Worm (Caenorhabditis elegans): ENCODE data around the gene toe-1.

The toe-1 gene

DNA sequence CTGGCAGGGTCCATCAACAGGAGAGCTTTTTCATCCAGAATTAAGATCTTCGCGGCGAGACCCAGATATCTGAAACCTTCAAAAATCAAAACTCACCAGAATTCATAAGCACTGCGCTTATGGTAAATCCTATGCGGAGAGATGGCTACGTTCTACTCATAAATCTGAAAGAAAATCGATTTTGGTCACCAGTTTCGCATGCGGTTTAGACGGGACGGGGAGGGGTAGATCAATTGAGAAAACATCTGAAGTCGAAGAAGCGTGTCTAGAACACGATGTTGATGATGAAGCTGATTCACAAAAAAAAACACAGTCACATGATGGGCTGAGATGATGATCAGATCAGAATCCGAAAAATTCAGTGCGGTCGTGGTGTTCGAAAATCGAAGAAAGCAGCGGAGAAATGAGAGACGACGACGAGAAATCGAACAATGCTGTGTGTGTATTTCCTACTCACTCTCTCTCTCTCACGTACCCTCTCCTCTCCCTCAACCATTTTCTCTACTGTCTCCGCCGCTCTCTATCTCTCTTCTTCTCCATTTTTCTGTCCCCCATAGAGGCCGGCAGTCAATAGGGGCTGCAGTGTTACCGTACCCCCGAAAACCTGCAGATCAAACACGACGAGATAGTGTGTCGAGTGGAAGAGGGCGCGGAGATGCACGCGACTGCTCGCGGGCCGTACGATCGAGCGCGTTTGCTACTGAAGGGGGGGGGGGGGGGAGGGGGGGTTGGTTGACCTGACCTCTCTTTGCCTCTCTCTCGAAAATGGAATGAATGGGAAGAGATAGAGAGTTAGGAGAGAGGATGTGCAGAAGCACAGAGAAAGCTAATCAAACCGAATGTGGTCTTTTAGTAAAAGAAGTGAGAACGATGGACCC is 48.4 kb upstream of the toe-1 start, which contains the start of gene ntl-2 (continued):
- TF ChIP-seq lsy-27 (tag; optimal IDR thresholded peaks at IDR 0.05; ENCODE audit: borderline replicate concordance, insufficient read depth): no peak
- peak; percentile 94 for TF ChIP-seq nhr-80 (tag; optimal IDR thresholded peaks at IDR 0.05)

DNA sequence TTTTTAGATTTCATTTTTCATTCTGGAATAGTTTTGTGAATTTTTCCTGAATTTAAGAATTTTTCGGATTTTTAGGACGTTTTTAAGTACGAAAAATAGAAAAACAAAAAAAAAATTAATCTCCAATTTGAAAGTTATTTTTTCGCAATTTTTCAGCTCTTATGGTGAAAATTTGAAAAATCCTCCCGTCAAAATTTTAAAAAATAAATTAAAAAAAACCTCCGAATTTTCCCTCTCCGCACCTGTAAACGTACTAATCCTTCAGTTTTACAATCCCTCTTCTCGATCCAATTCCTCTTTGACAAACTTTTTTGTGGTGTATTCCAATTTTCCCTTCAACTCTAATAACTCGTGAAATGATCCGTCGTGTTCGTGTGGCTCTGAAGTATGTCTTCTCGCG is 46.8 kb upstream of the toe-1 start, which contains the start of gene B0286.1:
Gene B0286.1 (plus strand): TSS at position 301 of the 400 bp plus-strand sequence.
- TF ChIP-seq ets-4 (GFP tag; optimal IDR thresholded peaks at IDR 0.05) (no peak), ztf-26 (tag; optimal IDR thresholded peaks at IDR 0.05) (no peak), Y67H2A.10 (GFP tag; conservative IDR thresholded peaks at IDR 0.05) (no peak), ceh-27 (GFP tag; optimal IDR thresholded peaks at IDR 0.05) (no peak), F52B5.7 (tag; optimal IDR thresholded peaks at IDR 0.05) (no peak), B0261.1 (tag; optimal IDR thresholded peaks at IDR 0.05) (no peak), ztf-25 (GFP tag; IDR thresholded peaks at IDR 0.05) (no peak), somi-1 (GFP tag; optimal IDR thresholded peaks at IDR 0.05) (no peak), athp-1 (tag; optimal IDR thresholded peaks at IDR 0.05) (no peak), F55B11.4 (tag; optimal IDR thresholded peaks at IDR 0.05; ENCODE audit: borderline replicate concordance, insufficient read depth) (no peak), hlh-12 (tag; optimal IDR thresholded peaks at IDR 0.05) (no peak), ztf-6 (GFP tag; IDR thresholded peaks at IDR 0.05) (no peak), C17E4.6 (GFP tag; IDR thresholded peaks at IDR 0.05) (no peak), ztf-22 (GFP tag; optimal IDR thresholded peaks at IDR 0.05) (no peak), sea-2 (GFP tag; IDR thresholded peaks at IDR 0.05) (no peak), rpc-1 (optimal IDR thresholded peaks at IDR 0.05) (no peak), rpc-1 (tag; optimal IDR thresholded peaks at IDR 0.05) (no peak)

DNA sequence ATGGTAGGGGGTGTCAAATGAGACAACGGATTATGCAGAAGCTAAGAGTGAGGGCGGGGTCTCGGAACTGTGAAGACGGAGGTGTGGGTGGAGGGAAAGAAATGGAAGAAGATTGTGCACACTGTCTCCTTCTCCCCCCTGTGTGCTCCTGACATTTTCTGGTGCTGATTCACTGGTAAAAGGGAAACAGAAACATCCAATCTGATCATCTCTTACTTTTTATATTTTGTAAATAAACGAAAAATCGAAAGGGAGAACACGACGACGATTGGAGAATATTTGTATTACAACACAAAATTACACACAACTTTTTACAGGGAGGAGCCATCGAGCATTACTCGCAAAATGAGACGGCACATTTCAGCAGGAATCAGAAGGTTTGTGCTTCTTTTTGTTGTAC is 41.7 kb upstream of the toe-1 start, which contains the start of gene fkh-6:
Gene fkh-6 (minus strand): TSS at position 101 of the 400 bp plus-strand sequence.
- TF ChIP-seq zfh-2 (GFP tag; conservative IDR thresholded peaks at IDR 0.05): peak; percentile 66
- no peak for TF ChIP-seq mxl-1 (tag; optimal IDR thresholded peaks at IDR 0.05)

DNA sequence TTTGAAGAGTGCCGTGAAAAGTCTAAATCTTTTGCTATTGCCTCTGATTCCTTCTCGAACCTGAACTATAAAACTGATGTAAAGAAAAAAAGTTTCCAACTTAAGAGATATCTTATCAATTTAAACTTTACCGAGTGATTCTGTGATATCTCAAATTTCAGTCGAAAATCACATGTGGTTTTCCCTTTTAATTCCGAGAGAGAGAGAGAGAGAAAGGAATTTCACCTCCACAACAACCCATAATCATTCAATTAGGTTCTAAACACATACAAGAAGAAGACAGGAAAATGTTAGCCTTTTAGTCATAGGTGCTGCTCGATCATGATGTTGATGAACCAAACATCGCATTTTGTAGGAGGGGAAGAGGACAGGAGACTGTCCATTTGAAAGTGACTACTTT is 33.9 kb upstream of the toe-1 start:
- no peak for TF ChIP-seq efl-1 (GFP tag; optimal IDR thresholded peaks at IDR 0.05)
- no peak for TF ChIP-seq lsl-1 (GFP tag; optimal IDR thresholded peaks at IDR 0.05)
- TF ChIP-seq madf-6 (GFP tag; IDR thresholded peaks at IDR 0.05): no peak
- no peak for TF ChIP-seq dox-1 (GFP tag; IDR thresholded peaks at IDR 0.05)
- no peak for TF ChIP-seq B0019.2 (GFP tag; conservative IDR thresholded peaks at IDR 0.05)
- no peak for TF ChIP-seq mes-4 (tag; optimal IDR thresholded peaks at IDR 0.05)
- TF ChIP-seq atf-7 (tag; optimal IDR thresholded peaks at IDR 0.05): no peak
- TF ChIP-seq aptf-2 (GFP tag; conservative IDR thresholded peaks at IDR 0.05): no peak
- no peak for TF ChIP-seq attf-6 (GFP tag; IDR thresholded peaks at IDR 0.05)
- no peak for TF ChIP-seq F37B4.10 (GFP tag; IDR thresholded peaks at IDR 0.05)
- TF ChIP-seq ceh-79 (tag; optimal IDR thresholded peaks at IDR 0.05): no peak

DNA sequence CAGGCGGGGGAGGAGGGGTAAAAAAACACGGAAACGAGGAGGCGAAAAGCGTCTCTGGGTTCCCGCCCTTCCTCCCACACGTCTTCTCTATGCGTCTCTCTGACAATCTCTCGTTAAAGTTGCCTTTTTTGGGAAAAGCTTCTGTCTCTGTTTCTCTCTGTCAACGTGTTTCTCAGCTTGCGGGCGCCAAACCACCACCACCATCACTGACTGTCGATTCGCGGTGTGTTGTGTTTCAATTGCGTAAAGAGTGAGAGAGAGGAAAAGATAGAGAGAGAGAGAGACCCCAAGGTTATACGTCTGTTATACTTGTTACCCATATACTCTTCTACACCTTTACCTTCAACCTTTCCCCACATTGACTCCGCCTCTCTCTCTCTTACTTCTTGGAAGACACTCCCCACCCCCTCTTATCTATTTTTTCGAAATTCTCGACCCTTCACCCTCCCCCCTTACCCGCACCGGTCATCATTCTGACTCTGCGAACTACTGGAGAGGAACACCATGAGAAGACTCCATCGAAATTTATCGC is 32.4 kb upstream of the toe-1 start, which contains the start of gene mlt-7:
Gene mlt-7 (plus strand): TSS at position 482 of the 532 bp plus-strand sequence.
- TF ChIP-seq lin-26 (GFP tag; IDR thresholded peaks at IDR 0.05): 0 out of 2 replicates have a peak, but pooled peaks have one; percentile 38
- TF ChIP-seq C06A6.2 (GFP tag; conservative IDR thresholded peaks at IDR 0.05): no peak

Measured in whole organism, young adult.